Worm (Caenorhabditis elegans) whole organism, mixed stage, embryonic: ENCODE data around the gene his-42.

ENCODE experiments used
- ceh-39 ChIP-seq: fragments of 150-350 bp; optimal IDR thresholded peaks from 2 replicates; lab custom pipeline; 2014; ENCODE audit warnings: missing biosample characterization, missing genetic modification characterization
- elt-1 ChIP-seq: sonication (generic microtip); optimal IDR thresholded peaks from 2 replicates; lab custom pipeline; 2017; ENCODE audit warnings: missing genetic modification characterization, mild to moderate bottlenecking, missing compliant biosample characterization, antibody characterized with exemption, moderate library complexity, borderline replicate concordance; ENCODE audit not compliant: insufficient read depth
- hlh-1 ChIP-seq: fragments of 150-350 bp; optimal IDR thresholded peaks from 2 replicates; lab custom pipeline; 2014; ENCODE audit warnings: missing biosample characterization, missing genetic modification reagents, missing genetic modification characterization
- lin-13 ChIP-seq: fragments of 150-350 bp; optimal IDR thresholded peaks from 2 replicates; lab custom pipeline; 2014; ENCODE audit warnings: missing biosample characterization, missing genetic modification characterization
- lin-32 ChIP-seq: fragments of 200-800 bp; sonication (Bioruptor generic); optimal IDR thresholded peaks from 2 replicates; lab custom pipeline; 2018; ENCODE audit warnings: mild to moderate bottlenecking, missing genetic modification characterization, missing compliant biosample characterization
- lsy-2 ChIP-seq: fragments of 150-350 bp; optimal IDR thresholded peaks from 2 replicates; lab custom pipeline; 2014; ENCODE audit warnings: missing biosample characterization, missing genetic modification characterization
- mab-5 ChIP-seq: fragments of 150-350 bp; optimal IDR thresholded peaks from 2 replicates; lab custom pipeline; 2014; ENCODE audit warnings: missing biosample characterization, missing genetic modification characterization
- nhr-28 ChIP-seq: fragments of 150-350 bp; optimal IDR thresholded peaks from 2 replicates; lab custom pipeline; 2014; ENCODE audit warnings: missing biosample characterization, missing genetic modification characterization
- nhr-76 ChIP-seq: sonication (generic microtip); optimal IDR thresholded peaks from 2 replicates; lab custom pipeline; 2017; ENCODE audit warnings: missing biosample characterization, missing genetic modification characterization
- pha-4 ChIP-seq: fragments of 150-350 bp; optimal IDR thresholded peaks from 2 replicates; lab custom pipeline; 2018; ENCODE audit warnings: missing biosample characterization, missing genetic modification reagents, missing genetic modification characterization
- snpc-4 ChIP-seq: fragments of 150-350 bp; optimal IDR thresholded peaks from 2 replicates; lab custom pipeline; 2014; ENCODE audit warnings: missing biosample characterization, missing genetic modification characterization
- unc-39 ChIP-seq: fragments of 150-350 bp; optimal IDR thresholded peaks from 2 replicates; lab custom pipeline; 2014; ENCODE audit warnings: missing biosample characterization, missing genetic modification characterization
- unc-62 ChIP-seq: fragments of 150-350 bp; optimal IDR thresholded peaks from 2 replicates; lab custom pipeline; 2014; ENCODE audit warnings: missing biosample characterization, missing genetic modification reagents, missing genetic modification characterization
- ztf-11 ChIP-seq: fragments of 150-350 bp; optimal IDR thresholded peaks from 2 replicates; lab custom pipeline; 2014; ENCODE audit warnings: missing biosample characterization, missing genetic modification characterization

DNA sequence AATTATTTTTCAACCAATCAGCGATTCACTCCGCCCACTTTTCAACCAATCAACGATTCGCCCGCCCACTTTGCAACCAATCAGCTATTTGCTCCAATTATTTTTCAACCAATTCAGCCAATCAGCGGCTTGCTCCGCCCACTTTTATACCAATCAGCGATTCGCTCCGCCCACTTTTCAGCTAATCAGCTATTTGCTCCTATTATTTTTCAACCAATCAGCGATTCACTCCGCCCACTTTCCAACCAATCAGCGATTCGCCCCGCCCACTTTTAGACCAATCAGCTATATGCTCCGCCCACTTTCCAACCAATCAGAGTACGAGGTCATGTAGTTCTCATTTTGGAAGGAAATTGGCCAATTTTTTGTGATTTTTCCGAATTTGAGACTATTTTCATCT, 26.9 kb upstream of the his-42 start:
- TF ChIP-seq pha-4 (tag; lab: Kevin White, UChicago) (no peak), unc-62 (GFP tag; lab: Kevin White, UChicago) (no peak), unc-39 (no peak), lin-13 (no peak), lsy-2 (no peak), hlh-1 (tag; lab: Kevin White, UChicago) (no peak), nhr-28 (tag; lab: Kevin White, UChicago) (no peak), mab-5 (tag; lab: Kevin White, UChicago) (no peak), nhr-76 (no peak), ztf-11 (tag; lab: Kevin White, UChicago) (no peak), lin-32 (GFP tag; lab: Kevin White, UChicago) (no peak), ceh-39 (tag; lab: Kevin White, UChicago) (no peak), snpc-4 (tag; lab: Kevin White, UChicago) (no peak), elt-1 (tag; lab: Kevin White, UChicago) (no peak)
